Fruit fly (Drosophila melanogaster): ENCODE results near the gene CG15740.

DNA sequence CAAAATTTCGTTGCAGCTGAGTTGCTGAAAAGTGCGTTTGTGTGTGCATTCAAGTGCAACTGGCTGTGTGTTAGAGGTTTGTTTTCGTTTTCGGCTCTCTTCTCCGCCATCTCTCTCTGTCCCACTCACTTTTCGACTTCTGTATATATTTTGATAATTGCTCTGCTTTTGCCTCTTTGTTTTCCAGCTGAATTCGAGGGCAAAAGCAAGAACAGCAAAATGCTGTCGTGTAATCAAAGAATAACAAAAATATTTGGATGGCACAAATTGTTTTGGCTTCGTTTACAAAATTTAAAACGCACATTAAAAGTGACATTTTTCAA, 27.2 kb downstream of the CG15740 start:
- TF ChIP-seq Mnt (GFP tag; optimal IDR thresholded peaks at IDR 0.05) (no peak), cic (GFP tag; optimal IDR thresholded peaks at IDR 0.05) (no peak)

All from whole organism, adult.